Worm (Caenorhabditis elegans) whole organism, L1 larva: ENCODE data around the gene fbxa-94.

Experiments used
- ceh-90 ChIP-seq: sonication (generic microtip); optimal IDR thresholded peaks from 2 replicates; lab custom pipeline; 2016; ENCODE audit warnings: missing genetic modification characterization, missing compliant biosample characterization
- ces-1 ChIP-seq: fragments of 150-350 bp; optimal IDR thresholded peaks from 2 replicates; lab custom pipeline; 2014; ENCODE audit warnings: missing biosample characterization, missing genetic modification reagents, missing genetic modification characterization
- dpl-1 ChIP-seq, 3 experiments: fragments of 150-350 bp in 2 of 3; sonication (generic microtip) in 1 of 3; optimal IDR thresholded peaks; 2 replicates each; lab custom pipeline; 2014 to 2017; ENCODE audit warnings: missing biosample characterization in 3 of 3, missing genetic modification characterization in 3 of 3, missing genetic modification reagents in 3 of 3
- hlh-4 ChIP-seq: sonication (generic microtip); optimal IDR thresholded peaks from 2 replicates; lab custom pipeline; 2016; ENCODE audit warnings: mild to moderate bottlenecking, missing genetic modification characterization, missing compliant biosample characterization
- lin-39 ChIP-seq: fragments of 150-350 bp; optimal IDR thresholded peaks from 2 replicates; lab custom pipeline; 2014; ENCODE audit warnings: missing biosample characterization, missing genetic modification reagents, missing genetic modification characterization
- nhr-237 ChIP-seq: fragments of 150-350 bp; optimal IDR thresholded peaks from 2 replicates; lab custom pipeline; 2014; ENCODE audit warnings: missing biosample characterization, missing genetic modification characterization
- pqm-1 ChIP-seq: sonication (generic microtip); optimal IDR thresholded peaks from 3 replicates; lab custom pipeline; 2017; ENCODE audit warnings: missing biosample characterization, missing genetic modification characterization
- snpc-4 ChIP-seq: fragments of 150-350 bp; optimal IDR thresholded peaks from 2 replicates; lab custom pipeline; 2014; ENCODE audit warnings: missing biosample characterization, missing genetic modification characterization
- unc-62 ChIP-seq: fragments of 150-350 bp; optimal IDR thresholded peaks from 2 replicates; lab custom pipeline; 2014; ENCODE audit warnings: missing biosample characterization, missing genetic modification reagents, missing genetic modification characterization
- xbp-1 ChIP-seq: sonication (generic microtip); optimal IDR thresholded peaks from 2 replicates; lab custom pipeline; 2016; ENCODE audit warnings: missing genetic modification characterization, missing compliant biosample characterization

DNA sequence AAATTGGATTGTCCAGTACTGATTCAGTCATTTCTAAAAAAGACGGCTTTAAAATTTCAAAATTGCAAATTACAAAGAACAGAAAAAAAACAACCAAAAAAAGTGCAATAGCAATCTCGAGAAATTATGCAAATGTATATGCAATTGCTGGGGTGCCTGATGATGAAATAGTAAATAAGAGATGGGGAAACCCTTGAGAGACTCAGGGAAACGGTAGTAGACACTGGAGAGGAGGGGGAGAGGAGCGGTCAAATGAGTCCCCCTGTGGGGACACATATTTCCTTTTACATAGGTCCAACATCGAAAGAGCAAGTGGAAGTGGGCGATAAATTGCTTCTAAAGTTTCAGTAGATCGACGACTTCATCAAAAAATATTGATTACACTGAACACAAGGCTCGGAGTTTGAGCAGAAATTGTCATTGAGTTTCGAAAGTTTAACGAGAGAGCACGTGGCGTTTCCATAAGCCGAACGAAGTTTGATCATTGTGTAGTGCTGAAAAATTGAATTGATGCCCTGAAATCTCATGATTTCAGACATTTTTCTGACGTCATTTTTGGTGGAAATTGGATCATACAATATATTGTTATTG, 37.7 kb downstream of the fbxa-94 start, which contains the start of the genes fbxa-153 and str-12:
- no peak for TF ChIP-seq pqm-1 (tag; lab: Kevin White, UChicago)
- TF ChIP-seq ceh-90: no peak
- no peak for TF ChIP-seq lin-39 (tag; lab: Kevin White, UChicago)
- TF ChIP-seq hlh-4: no peak
- no peak for TF ChIP-seq xbp-1
- TF ChIP-seq unc-62 (GFP tag; lab: Kevin White, UChicago): no peak
- peak in 1 of 3 experiments; percentile 21 for TF ChIP-seq dpl-1 (GFP tag; optimal IDR thresholded peaks at IDR 0.05; lab: Kevin White, UChicago)
- TF ChIP-seq nhr-237 (tag; lab: Kevin White, UChicago): no peak
- TF ChIP-seq ces-1 (GFP tag; lab: Kevin White, UChicago): no peak
- no peak for TF ChIP-seq snpc-4 (tag; lab: Kevin White, UChicago)
